Worm (Caenorhabditis elegans): Measurements from ENCODE around the gene F23B12.4.
A peak's percentile ranks its signal among the peaks of the same experiment; 100 is the strongest.

The F23B12.4 gene

ce11 chrV:14449397-14449796 is 8.5 kb downstream of the F23B12.4 start, which contains the start of gene F23B12.7:
Gene F23B12.7 (plus strand): TSS chrV:14449697.
- TF ChIP-seq mel-28 (tag; optimal IDR thresholded peaks at IDR 0.05; ENCODE audit: borderline replicate concordance) = no peak
- no peak for TF ChIP-seq B0035.1 (tag; optimal IDR thresholded peaks at IDR 0.05)
- TF ChIP-seq pha-4 (tag; optimal IDR thresholded peaks at IDR 0.05) = no peak
- no peak for TF ChIP-seq die-1 (tag; optimal IDR thresholded peaks at IDR 0.05)

- TF ChIP-seq madf-6 (GFP tag; IDR thresholded peaks at IDR 0.05) (0 out of 2 replicates have a peak, but pooled peaks have one; percentile 32), ceh-58 (GFP tag; IDR thresholded peaks at IDR 0.05) (no peak), attf-6 (GFP tag; IDR thresholded peaks at IDR 0.05) (no peak), mcd-1 (GFP tag; IDR thresholded peaks at IDR 0.05) (peak; percentile 6; the same call in 1 of the 2 replicates), B0261.1 (tag; optimal IDR thresholded peaks at IDR 0.05) (no peak), Y53F4B.3 (GFP tag; IDR thresholded peaks at IDR 0.05) (no peak), dpl-1 (GFP tag; optimal IDR thresholded peaks at IDR 0.05) (no peak), him-1 (tag; optimal IDR thresholded peaks at IDR 0.05) (no peak), akir-1 (GFP tag; optimal IDR thresholded peaks at IDR 0.05) (no peak), aptf-2 (GFP tag; conservative IDR thresholded peaks at IDR 0.05) (0 out of 2 replicates have a peak, but pooled peaks have one; percentile 36), ceh-40 (GFP tag; IDR thresholded peaks at IDR 0.05) (no peak), nfya-1 (tag; optimal IDR thresholded peaks at IDR 0.05; ENCODE audit: borderline replicate concordance, insufficient read depth) (no peak), ceh-27 (GFP tag; optimal IDR thresholded peaks at IDR 0.05) (no peak), die-1 (tag; optimal IDR thresholded peaks at IDR 0.05) (no peak), ztf-25 (GFP tag; IDR thresholded peaks at IDR 0.05) (no peak), efl-1 (GFP tag; optimal IDR thresholded peaks at IDR 0.05) (peak; percentile 21), F33H1.4 (GFP tag; IDR thresholded peaks at IDR 0.05) (no peak)
Observed at ce11 chrV:14456626-14457025, 15.7 kb downstream of the F23B12.4 start, which contains the start of gene bmk-1. Gene bmk-1 (minus strand): TSS chrV:14456984.

DNA sequence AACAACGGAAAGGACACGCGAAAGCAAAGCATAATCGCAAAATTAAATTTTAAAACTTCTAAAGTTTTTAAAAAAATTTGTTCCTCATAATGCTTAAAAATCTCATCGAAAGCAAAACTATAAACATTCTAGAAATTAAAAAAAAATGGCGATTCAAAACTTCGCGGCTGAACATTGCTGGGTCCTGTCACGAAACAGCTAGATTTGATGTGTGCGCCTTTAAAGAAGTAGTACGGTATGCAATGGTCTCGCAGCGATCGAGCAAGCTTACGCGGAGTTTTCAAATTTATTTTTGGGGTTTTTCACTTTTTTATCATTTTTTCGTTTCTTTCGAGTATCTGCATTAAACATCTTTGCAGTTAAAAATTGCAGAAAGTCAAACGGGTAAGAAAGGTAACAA is 16.1 kb downstream of the F23B12.4 start, which contains the start of gene coh-3:
TSS of gene coh-3 (plus strand) at position 353 of the 400 bp plus-strand sequence.
- TF ChIP-seq fkh-3 (tag; optimal IDR thresholded peaks at IDR 0.05) (no peak), F10E7.11 (tag; optimal IDR thresholded peaks at IDR 0.05) (no peak), nhr-179 (tag; optimal IDR thresholded peaks at IDR 0.05) (no peak), nhr-90 (tag; optimal IDR thresholded peaks at IDR 0.05) (no peak), ztf-18 (tag; optimal IDR thresholded peaks at IDR 0.05) (no peak), ekl-4 (GFP tag; IDR thresholded peaks at IDR 0.05) (peak; percentile 88), K12H6.12 (tag; optimal IDR thresholded peaks at IDR 0.05) (no peak), ccch-3 (GFP tag; optimal IDR thresholded peaks at IDR 0.05) (no peak), madf-8 (GFP tag; conservative IDR thresholded peaks at IDR 0.05) (peak; percentile 96), let-526 (GFP tag; IDR thresholded peaks at IDR 0.05) (no peak), attf-6 (GFP tag; IDR thresholded peaks at IDR 0.05) (peak; percentile 70), dpff-1 (tag; optimal IDR thresholded peaks at IDR 0.05) (no peak), lag-1 (GFP tag; IDR thresholded peaks at IDR 0.05) (no peak), pha-4 (tag; optimal IDR thresholded peaks at IDR 0.05) (no peak), madf-6 (GFP tag; IDR thresholded peaks at IDR 0.05) (peak; percentile 99), ceh-58 (GFP tag; IDR thresholded peaks at IDR 0.05) (no peak), B0019.2 (GFP tag; conservative IDR thresholded peaks at IDR 0.05) (peak; percentile 33; the same call in 1 of the 2 replicates), repo-1 (tag; optimal IDR thresholded peaks at IDR 0.05) (no peak), Y56A3A.18 (GFP tag; IDR thresholded peaks at IDR 0.05) (no peak), zfh-2 (GFP tag; conservative IDR thresholded peaks at IDR 0.05) (no peak), Y53F4B.3 (GFP tag; IDR thresholded peaks at IDR 0.05) (peak; percentile 61; the same call in 1 of the 2 replicates), snpc-1.1 (tag; optimal IDR thresholded peaks at IDR 0.05; ENCODE audit: insufficient read depth) (peak; percentile 87), egl-18 (GFP tag; IDR thresholded peaks at IDR 0.05) (no peak), nhr-27 (tag; optimal IDR thresholded peaks at IDR 0.05) (no peak), Y95B8A.8 (GFP tag; IDR thresholded peaks at IDR 0.05) (0 out of 2 replicates have a peak, but pooled peaks have one; percentile 35), hmg-1.2 (GFP tag; IDR thresholded peaks at IDR 0.05) (peak; percentile 49; the same call in 1 of the 2 replicates), lin-26 (GFP tag; IDR thresholded peaks at IDR 0.05) (no peak), ceh-79 (tag; optimal IDR thresholded peaks at IDR 0.05) (no peak), hlh-12 (tag; optimal IDR thresholded peaks at IDR 0.05) (no peak), sptf-2 (GFP tag; optimal IDR thresholded peaks at IDR 0.05) (no peak), Y79H2A.3 (GFP tag; conservative IDR thresholded peaks at IDR 0.05) (no peak)

Data from whole organism, young adult.